Fruit fly (Drosophila melanogaster) whole organism, embryonic: ENCODE measurements around the gene CG10300.

Source experiments
- Abd-B ChIP-seq: fragments of 200-800 bp; sonication (Bioruptor generic); optimal IDR thresholded peaks from 2 replicates; lab custom pipeline; 2018; ENCODE audit warnings: missing biosample characterization, mild to moderate bottlenecking, missing genetic modification characterization, moderate library complexity
- Atf-2 ChIP-seq: fragments of 200-800 bp; sonication (Bioruptor generic); optimal IDR thresholded peaks from 2 replicates; lab custom pipeline; 2016; ENCODE audit warnings: missing biosample characterization, missing genetic modification characterization
- B-H1 ChIP-seq: fragments of 200-800 bp; sonication (Bioruptor generic); IDR thresholded peaks from 3 replicates; pipeline ENCODE4 v1.3.6; 2022; ENCODE audit warnings: missing biosample characterization, missing genetic modification characterization
- CG10543 ChIP-seq: fragments of 200-800 bp; sonication (Bioruptor generic); optimal IDR thresholded peaks from 3 replicates; lab custom pipeline; 2017; ENCODE audit warnings: missing biosample characterization, mild to moderate bottlenecking, missing genetic modification characterization, moderate library complexity
- CG10654 ChIP-seq: fragments of 200-800 bp; sonication (Bioruptor generic); optimal IDR thresholded peaks from 2 replicates; lab custom pipeline; 2016; ENCODE audit warnings: missing biosample characterization, missing genetic modification characterization
- CG10979 ChIP-seq: fragments of 200-800 bp; sonication (Bioruptor generic); optimal IDR thresholded peaks from 2 replicates; lab custom pipeline; 2018; ENCODE audit warnings: missing biosample characterization, mild to moderate bottlenecking, missing genetic modification characterization, moderate library complexity
- CG11085 ChIP-seq: fragments of 200-800 bp; sonication (Bioruptor generic); IDR thresholded peaks from 2 replicates; pipeline ENCODE4 v1.3.6; 2022; ENCODE audit warnings: missing biosample characterization, missing genetic modification characterization
- CG11398 ChIP-seq: fragments of 200-800 bp; sonication (Bioruptor generic); optimal IDR thresholded peaks from 2 replicates; lab custom pipeline; 2016; ENCODE audit warnings: missing biosample characterization, missing genetic modification characterization
- CG12071 ChIP-seq: fragments of 200-800 bp; sonication (Bioruptor generic); optimal IDR thresholded peaks from 3 replicates; lab custom pipeline; 2018; ENCODE audit warnings: missing biosample characterization, mild to moderate bottlenecking, missing genetic modification characterization
- CG12659 ChIP-seq: fragments of 200-800 bp; sonication (Bioruptor generic); optimal IDR thresholded peaks from 3 replicates; lab custom pipeline; 2017; ENCODE audit warnings: mild to moderate bottlenecking, missing biosample characterization, missing genetic modification reagents, missing genetic modification characterization
- CG12769 ChIP-seq: fragments of 200-800 bp; sonication (Bioruptor generic); optimal IDR thresholded peaks from 2 replicates; lab custom pipeline; 2019; ENCODE audit warnings: missing biosample characterization, mild to moderate bottlenecking, missing genetic modification characterization, moderate library complexity
- CG13775 ChIP-seq: fragments of 200-800 bp; sonication (Bioruptor generic); optimal IDR thresholded peaks from 3 replicates; lab custom pipeline; 2017; ENCODE audit warnings: missing biosample characterization, mild to moderate bottlenecking, missing genetic modification characterization
- CG14710 ChIP-seq: fragments of 200-800 bp; sonication (Bioruptor generic); optimal IDR thresholded peaks from 3 replicates; lab custom pipeline; 2019; ENCODE audit warnings: missing biosample characterization, mild to moderate bottlenecking, missing genetic modification characterization, moderate library complexity
- CG15514 ChIP-seq: fragments of 200-800 bp; sonication (Bioruptor generic); optimal IDR thresholded peaks from 3 replicates; lab custom pipeline; 2017; ENCODE audit warnings: missing biosample characterization, missing genetic modification characterization, mild to moderate bottlenecking, moderate library complexity, missing genetic modification reagents
- CG15601 ChIP-seq: fragments of 200-800 bp; sonication (Bioruptor generic); optimal IDR thresholded peaks from 3 replicates; lab custom pipeline; 2019; ENCODE audit warnings: missing biosample characterization, mild to moderate bottlenecking, missing genetic modification characterization, moderate library complexity
- CG1603 ChIP-seq: fragments of 200-800 bp; sonication (Bioruptor generic); optimal IDR thresholded peaks from 2 replicates; lab custom pipeline; 2019; ENCODE audit warnings: missing biosample characterization, mild to moderate bottlenecking, missing genetic modification characterization, moderate library complexity
- CG1647 ChIP-seq: fragments of 200-800 bp; sonication (Bioruptor generic); optimal IDR thresholded peaks from 3 replicates; lab custom pipeline; 2016; ENCODE audit warnings: missing biosample characterization, missing genetic modification characterization
- CG16813 ChIP-seq: fragments of 200-800 bp; sonication (Bioruptor generic); IDR thresholded peaks from 3 replicates; pipeline ENCODE4 v1.3.6; 2022; ENCODE audit warnings: missing biosample characterization, missing genetic modification characterization; ENCODE audit not compliant: partially characterized antibody
- CG18262 ChIP-seq: fragments of 200-800 bp; optimal IDR thresholded peaks from 3 replicates; lab custom pipeline; 2019; ENCODE audit warnings: missing biosample characterization, mild to moderate bottlenecking, missing genetic modification characterization, moderate library complexity
- CG32532 ChIP-seq: fragments of 200-800 bp; sonication (Bioruptor generic); IDR thresholded peaks from 2 replicates; pipeline ENCODE4 v1.3.6; 2022; ENCODE audit warnings: missing biosample characterization, missing genetic modification characterization
- CG42726 ChIP-seq: fragments of 200-800 bp; sonication (Bioruptor generic); IDR thresholded peaks from 2 replicates; pipeline ENCODE4 v1.3.6; 2022; ENCODE audit warnings: missing biosample characterization, missing genetic modification characterization; ENCODE audit not compliant: partially characterized antibody
- CG5245 ChIP-seq: fragments of 200-800 bp; sonication (Bioruptor generic); optimal IDR thresholded peaks from 3 replicates; lab custom pipeline; 2016; ENCODE audit warnings: missing biosample characterization, missing genetic modification characterization
- CG9609 ChIP-seq: fragments of 200-800 bp; sonication (Bioruptor generic); optimal IDR thresholded peaks from 3 replicates; lab custom pipeline; 2016; ENCODE audit warnings: missing biosample characterization, missing genetic modification characterization
- CkIIα-i1 ChIP-seq: fragments of 200-800 bp; sonication (Bioruptor generic); IDR thresholded peaks from 2 replicates; pipeline ENCODE4 v1.3.6; 2022; ENCODE audit warnings: missing biosample characterization, missing genetic modification characterization
- CrebB ChIP-seq: fragments of 200-800 bp; sonication (Bioruptor generic); optimal IDR thresholded peaks from 3 replicates; lab custom pipeline; 2018; ENCODE audit warnings: missing biosample characterization, mild to moderate bottlenecking, missing genetic modification characterization
- D19A ChIP-seq: fragments of 200-800 bp; optimal IDR thresholded peaks from 3 replicates; lab custom pipeline; 2019; ENCODE audit warnings: missing biosample characterization, mild to moderate bottlenecking, missing genetic modification characterization, moderate library complexity
- Dp ChIP-seq: fragments of 200-800 bp; sonication (Bioruptor generic); optimal IDR thresholded peaks from 2 replicates; lab custom pipeline; 2018; ENCODE audit warnings: missing biosample characterization, mild to moderate bottlenecking, missing genetic modification characterization, moderate library complexity
- E2f2 ChIP-seq: fragments of 200-800 bp; sonication (Bioruptor generic); IDR thresholded peaks from 2 replicates; pipeline ENCODE4 v1.3.6; 2022; ENCODE audit warnings: missing biosample characterization, missing genetic modification characterization
- Gsc ChIP-seq: fragments of 200-800 bp; sonication (Bioruptor generic); IDR thresholded peaks from 2 replicates; pipeline ENCODE4 v1.3.6; 2022; ENCODE audit warnings: missing biosample characterization, missing genetic modification characterization
- HmgD ChIP-seq: fragments of 200-800 bp; sonication (Bioruptor generic); optimal IDR thresholded peaks from 3 replicates; lab custom pipeline; 2016; ENCODE audit warnings: missing biosample characterization, missing genetic modification characterization
- Opbp ChIP-seq: fragments of 200-800 bp; sonication (Bioruptor generic); IDR thresholded peaks from 3 replicates; pipeline ENCODE4 v1.3.6; 2022; ENCODE audit warnings: missing biosample characterization, missing genetic modification characterization; ENCODE audit not compliant: partially characterized antibody
- aop ChIP-seq: fragments of 200-800 bp; sonication (Bioruptor generic); IDR thresholded peaks from 2 replicates; pipeline ENCODE4 v1.3.6; 2022; ENCODE audit warnings: missing biosample characterization, missing genetic modification characterization
- ash1 ChIP-seq: fragments of 200-800 bp; sonication (Bioruptor generic); optimal IDR thresholded peaks from 2 replicates; lab custom pipeline; 2018; ENCODE audit warnings: missing biosample characterization, mild to moderate bottlenecking, missing genetic modification characterization
- bcd ChIP-seq: fragments of 200-800 bp; sonication (Bioruptor generic); optimal IDR thresholded peaks from 2 replicates; lab custom pipeline; 2017; ENCODE audit warnings: missing biosample characterization, mild to moderate bottlenecking, missing genetic modification characterization
- bowl ChIP-seq: fragments of 200-800 bp; sonication (Bioruptor generic); IDR thresholded peaks from 2 replicates; pipeline ENCODE4 v1.3.6; 2022; ENCODE audit warnings: missing biosample characterization, missing genetic modification characterization
- cato ChIP-seq: fragments of 200-800 bp; sonication (Bioruptor generic); optimal IDR thresholded peaks from 2 replicates; lab custom pipeline; 2016; ENCODE audit warnings: missing biosample characterization, missing genetic modification characterization, borderline replicate concordance
- chm ChIP-seq: fragments of 200-800 bp; sonication (Bioruptor generic); IDR thresholded peaks from 2 replicates; pipeline ENCODE4 v1.3.6; 2022; ENCODE audit warnings: missing biosample characterization, missing genetic modification characterization
- chn ChIP-seq: fragments of 200-800 bp; sonication (Bioruptor generic); optimal IDR thresholded peaks from 2 replicates; lab custom pipeline; 2016; ENCODE audit warnings: missing biosample characterization, missing genetic modification characterization
- croc ChIP-seq: fragments of 200-800 bp; sonication (Bioruptor generic); conservative IDR thresholded peaks from 3 replicates; pipeline ENCODE4 v1.3.6; 2022; ENCODE audit warnings: missing biosample characterization, missing genetic modification characterization
- grau ChIP-seq: fragments of 200-800 bp; optimal IDR thresholded peaks from 3 replicates; lab custom pipeline; 2019; ENCODE audit warnings: missing biosample characterization, mild to moderate bottlenecking, missing genetic modification characterization, moderate library complexity
- gsb-n ChIP-seq: fragments of 200-800 bp; sonication (Bioruptor generic); optimal IDR thresholded peaks from 3 replicates; lab custom pipeline; 2018; ENCODE audit warnings: missing biosample characterization, mild to moderate bottlenecking, missing genetic modification characterization
- kay ChIP-seq: fragments of 200-800 bp; sonication (Bioruptor generic); optimal IDR thresholded peaks from 2 replicates; lab custom pipeline; 2016; ENCODE audit warnings: missing biosample characterization, missing genetic modification characterization
- odd ChIP-seq: fragments of 200-800 bp; sonication (Bioruptor generic); optimal IDR thresholded peaks from 2 replicates; lab custom pipeline; 2017; ENCODE audit warnings: missing biosample characterization, mild to moderate bottlenecking, missing genetic modification characterization
- pb ChIP-seq: fragments of 200-800 bp; sonication (Bioruptor generic); optimal IDR thresholded peaks from 3 replicates; lab custom pipeline; 2016; ENCODE audit warnings: missing biosample characterization, missing genetic modification characterization
- pum ChIP-seq: fragments of 200-800 bp; sonication (Bioruptor generic); optimal IDR thresholded peaks from 2 replicates; lab custom pipeline; 2016; ENCODE audit warnings: missing biosample characterization, missing genetic modification characterization
- slou ChIP-seq: fragments of 200-800 bp; sonication (Bioruptor generic); optimal IDR thresholded peaks from 3 replicates; lab custom pipeline; 2016; ENCODE audit warnings: missing biosample characterization, missing genetic modification characterization
- sna ChIP-seq: fragments of 200-800 bp; sonication (Bioruptor generic); IDR thresholded peaks from 2 replicates; pipeline ENCODE4 v1.3.6; 2022; ENCODE audit warnings: missing biosample characterization, missing genetic modification characterization; ENCODE audit not compliant: partially characterized antibody
- vnd ChIP-seq: fragments of 200-800 bp; sonication (Bioruptor generic); IDR thresholded peaks from 3 replicates; pipeline ENCODE4 v1.3.6; 2022; ENCODE audit warnings: missing biosample characterization, missing genetic modification characterization; ENCODE audit not compliant: partially characterized antibody
- zfh1 ChIP-seq: fragments of 200-800 bp; sonication (Bioruptor generic); IDR thresholded peaks from 3 replicates; pipeline ENCODE4 v1.3.6; 2022; ENCODE audit warnings: missing biosample characterization, missing genetic modification characterization

Gene CG10300

DNA sequence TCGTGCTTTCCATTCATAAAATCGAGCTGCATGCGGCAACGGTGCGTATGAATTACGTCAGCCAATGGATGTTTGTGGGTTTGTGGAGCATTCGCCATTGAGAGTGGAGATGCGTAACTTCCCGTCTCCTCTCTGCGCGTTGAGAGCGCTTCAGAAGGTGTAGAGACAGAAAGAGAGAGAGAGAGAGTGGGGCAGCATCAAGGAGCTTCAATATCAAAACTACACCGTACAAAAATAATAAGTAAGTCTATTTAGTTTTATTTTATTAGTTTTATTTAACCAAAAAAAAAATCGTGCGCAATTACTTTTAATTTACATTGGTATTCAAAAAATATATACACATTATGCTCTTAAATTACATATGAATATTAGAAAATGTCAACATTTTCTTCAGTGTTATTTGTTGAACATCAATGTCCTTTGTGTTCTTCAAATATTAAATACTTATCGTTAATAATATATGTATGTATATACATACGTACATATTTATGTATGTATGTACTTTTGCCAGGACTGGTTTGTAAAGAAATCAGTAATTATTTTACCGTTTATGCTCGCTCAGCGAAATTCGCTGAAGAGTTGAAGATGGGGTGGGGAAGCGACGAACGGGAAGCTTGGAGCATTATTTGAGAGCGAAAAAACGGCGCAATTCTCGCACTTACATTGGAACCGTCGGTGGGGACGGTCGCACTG lies 11.5 kb downstream of the CG10300 start, which contains the start of gene CG10365 (continued):
- TF ChIP-seq CrebB (tag; lab: Kevin White, UChicago) (peak; percentile 72), grau (tag; lab: Kevin White, UChicago) (peak; percentile 86), D19A (tag; lab: Kevin White, UChicago) (peak; percentile 76), Gsc (GFP tag; lab: Robert Waterston, UW) (no peak), pb (GFP tag; lab: Kevin White, UChicago) (no peak), CG11398 (GFP tag; lab: Kevin White, UChicago) (no peak), CG12659 (GFP tag; lab: Kevin White, UChicago) (peak; percentile 93), CG42726 (GFP tag; lab: Robert Waterston, UW) (no peak), cato (peak; percentile 23), CG10979 (tag; lab: Kevin White, UChicago) (peak; percentile 82), chn (GFP tag; lab: Kevin White, UChicago) (no peak), zfh1 (GFP tag; lab: Robert Waterston, UW) (0 out of 3 replicates have a peak, but pooled peaks have one; percentile 50), CG10654 (peak; percentile 73), Atf-2 (GFP tag; lab: Kevin White, UChicago) (no peak), CkIIα-i1 (GFP tag; lab: Robert Waterston, UW) (no peak), CG5245 (GFP tag; lab: Kevin White, UChicago) (peak; percentile 65), sna (GFP tag; lab: Robert Waterston, UW) (no peak), CG11085 (peak; percentile 76), CG12071 (GFP tag; lab: Kevin White, UChicago) (no peak), chm (GFP tag; lab: Robert Waterston, UW) (no peak; the same call in 1 of the 2 replicates), CG13775 (peak; percentile 71), CG10543 (GFP tag; lab: Kevin White, UChicago) (peak; percentile 69), Abd-B (GFP tag; lab: Kevin White, UChicago) (peak; percentile 43), gsb-n (peak; percentile 79), Opbp (GFP tag; lab: Robert Waterston, UW) (no peak), CG14710 (tag; lab: Kevin White, UChicago) (peak; percentile 67), CG18262 (tag; lab: Kevin White, UChicago) (peak; percentile 78), CG9609 (GFP tag; lab: Kevin White, UChicago) (no peak), CG1603 (tag; lab: Kevin White, UChicago) (peak; percentile 46), odd (GFP tag; lab: Kevin White, UChicago) (peak; percentile 76), E2f2 (GFP tag; lab: Robert Waterston, UW) (peak; percentile 56; the same call in 1 of the 2 replicates), CG1647 (GFP tag; lab: Kevin White, UChicago) (no peak), bcd (GFP tag; lab: Kevin White, UChicago) (peak; percentile 80), Dp (no peak), B-H1 (GFP tag; lab: Robert Waterston, UW) (peak; percentile 77), CG15514 (peak; percentile 21), kay (GFP tag; lab: Kevin White, UChicago) (peak; percentile 40), ash1 (GFP tag; lab: Kevin White, UChicago) (no peak), slou (GFP tag; lab: Kevin White, UChicago) (peak; percentile 57), pum (GFP tag; lab: Kevin White, UChicago) (no peak), vnd (GFP tag; lab: Robert Waterston, UW) (no peak), aop (GFP tag; lab: Robert Waterston, UW) (no peak), croc (GFP tag; lab: Robert Waterston, UW) (peak; percentile 72), CG16813 (GFP tag; lab: Robert Waterston, UW) (no peak), CG32532 (peak; percentile 91), CG15601 (tag; lab: Kevin White, UChicago) (peak; percentile 70), bowl (GFP tag; lab: Robert Waterston, UW) (peak; percentile 67; the same call in 1 of the 2 replicates), HmgD (GFP tag; lab: Kevin White, UChicago) (no peak), CG12769 (tag; lab: Kevin White, UChicago) (peak; percentile 70)
